4 worm cellular contexts compared by ENCODE assay signal in the genomic region with DNA sequence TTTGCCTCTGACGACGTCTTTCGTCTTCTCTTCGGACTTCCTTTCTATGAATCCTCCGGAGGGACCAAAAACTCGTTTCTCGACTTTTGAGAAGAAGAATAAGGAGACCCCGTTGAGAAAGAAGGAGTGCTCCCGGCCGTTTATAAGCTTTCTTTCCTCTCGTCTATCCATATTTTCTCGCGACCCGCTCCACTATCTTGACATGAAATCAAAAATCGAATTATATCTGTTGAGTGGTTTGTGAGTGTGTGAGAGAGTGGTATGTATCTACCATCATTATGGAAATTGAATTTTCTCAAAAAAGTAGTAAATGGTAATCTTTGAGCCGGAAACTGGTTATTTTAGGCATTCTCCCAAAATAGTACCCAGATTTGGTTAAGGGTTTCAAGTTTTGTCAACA.
TF ChIP-seq lines count a peak whose summit lies in the region.

No protein-coding gene starts in this region.

TF ChIP-seq in whole organism, L1 larva, 84 proteins besides CTCF, POLR2A, EP300 and RAD21:
- TF ChIP-seq lin-14 (GFP tag; optimal IDR thresholded peaks at IDR 0.05; lab: Kevin White, UChicago) (peak; percentile 70), ceh-63 (GFP tag; optimal IDR thresholded peaks at IDR 0.05; lab: Kevin White, UChicago) (no peak)

TF ChIP-seq in whole organism, L3 larva, 47 proteins besides CTCF, POLR2A, EP300 and RAD21:
- TF ChIP-seq elt-2 (tag; optimal IDR thresholded peaks at IDR 0.05; lab: Kevin White, UChicago) (no peak), elt-1 (tag; optimal IDR thresholded peaks at IDR 0.05; lab: Kevin White, UChicago) (peak; percentile 57)

TF ChIP-seq in whole organism, late embryonic, 69 proteins besides CTCF, POLR2A, EP300 and RAD21:
- peak; percentile 90 for TF ChIP-seq unc-42 (tag; optimal IDR thresholded peaks at IDR 0.05; lab: Kevin White, UChicago)
- no peak for TF ChIP-seq ceh-19 (GFP tag; optimal IDR thresholded peaks at IDR 0.05; lab: Kevin White, UChicago)

TF ChIP-seq in whole organism, mixed stage, embryonic, 35 proteins besides CTCF, POLR2A, EP300 and RAD21:
- no peak for TF ChIP-seq nhr-12 (tag; optimal IDR thresholded peaks at IDR 0.05; lab: Kevin White, UChicago)
- TF ChIP-seq ztf-11 (tag; optimal IDR thresholded peaks at IDR 0.05; lab: Kevin White, UChicago) = no peak
- no peak for TF ChIP-seq ceh-43 (GFP tag; optimal IDR thresholded peaks at IDR 0.05; lab: Kevin White, UChicago)
- peak; percentile 85 for TF ChIP-seq ces-1 (GFP tag; optimal IDR thresholded peaks at IDR 0.05; lab: Kevin White, UChicago)
- no peak for TF ChIP-seq unc-39 (tag; optimal IDR thresholded peaks at IDR 0.05; lab: Kevin White, UChicago)
- no peak for TF ChIP-seq flh-1 (GFP tag; optimal IDR thresholded peaks at IDR 0.05; lab: Kevin White, UChicago)
- no peak for TF ChIP-seq nhr-76 (tag; optimal IDR thresholded peaks at IDR 0.05; lab: Kevin White, UChicago)
- no peak for TF ChIP-seq cnd-1 (tag; optimal IDR thresholded peaks at IDR 0.05; lab: Kevin White, UChicago)
- TF ChIP-seq blmp-1 (tag; optimal IDR thresholded peaks at IDR 0.05; lab: Kevin White, UChicago) = no peak
